Fruit fly (Drosophila melanogaster): ENCODE measurements around the gene Cyp4e3.

Cyp4e3 gene

DNA sequence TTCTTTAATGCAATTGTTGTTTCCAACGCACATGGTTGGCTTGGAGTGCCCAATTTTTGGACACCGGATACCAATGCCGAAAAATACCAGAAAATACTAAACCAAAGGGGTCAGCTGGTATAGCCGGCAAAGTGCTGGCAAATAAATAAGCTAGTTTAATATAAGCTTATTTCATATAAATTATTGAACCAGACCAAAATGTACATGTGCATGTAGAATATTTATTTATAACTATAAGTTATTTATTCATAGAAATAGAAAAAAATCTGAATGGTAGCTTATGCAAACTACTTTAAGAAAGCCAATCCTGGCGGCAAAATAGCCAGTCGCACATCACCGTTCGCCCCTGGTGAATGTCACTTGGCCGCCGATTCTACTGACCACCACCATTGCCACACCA, 49.4 kb downstream of the Cyp4e3 start, which contains the start of gene pelo (continued):
- TF ChIP-seq ERR (GFP tag; optimal IDR thresholded peaks at IDR 0.05), result no peak
- no peak for TF ChIP-seq tna (GFP tag; IDR thresholded peaks at IDR 0.05; ENCODE audit: partially characterized antibody)
- TF ChIP-seq twi (tag; optimal IDR thresholded peaks at IDR 0.05), result peak; percentile 57
- TF ChIP-seq CG1832 (GFP tag; optimal IDR thresholded peaks at IDR 0.05), result no peak
- no peak for TF ChIP-seq gsb (GFP tag; IDR thresholded peaks at IDR 0.05)
- no peak for TF ChIP-seq CG1024 (GFP tag; IDR thresholded peaks at IDR 0.05)
- peak; percentile 46 for TF ChIP-seq CG7928 (GFP tag; optimal IDR thresholded peaks at IDR 0.05)
- no peak for TF ChIP-seq CG31365 (tag; optimal IDR thresholded peaks at IDR 0.05)
- TF ChIP-seq CG13894 (tag; optimal IDR thresholded peaks at IDR 0.05), result peak; percentile 63
- TF ChIP-seq CG8089 (GFP tag; optimal IDR thresholded peaks at IDR 0.05), result no peak
- no peak for TF ChIP-seq hbn (GFP tag; IDR thresholded peaks at IDR 0.05; ENCODE audit: partially characterized antibody)
- TF ChIP-seq Pdp1 (GFP tag; optimal IDR thresholded peaks at IDR 0.05), result peak in 1 of 2 experiments; percentile 41
- TF ChIP-seq CG3065 (GFP tag; optimal IDR thresholded peaks at IDR 0.05), result no peak
- TF ChIP-seq CG10321 (GFP tag; IDR thresholded peaks at IDR 0.05), result no peak
- TF ChIP-seq oc (tag; optimal IDR thresholded peaks at IDR 0.05), result peak; percentile 22
- TF ChIP-seq CG7271 (tag; optimal IDR thresholded peaks at IDR 0.05), result peak; percentile 31
- peak; percentile 78 for TF ChIP-seq phol (tag; optimal IDR thresholded peaks at IDR 0.05)
- peak; percentile 61 for TF ChIP-seq CG2116 (GFP tag; optimal IDR thresholded peaks at IDR 0.05)
- peak; percentile 79 for TF ChIP-seq CG12659 (GFP tag; optimal IDR thresholded peaks at IDR 0.05)
- peak; percentile 16 for TF ChIP-seq salm (tag; optimal IDR thresholded peaks at IDR 0.05)
- TF ChIP-seq Scr (GFP tag; IDR thresholded peaks at IDR 0.05; ENCODE audit: partially characterized antibody), result no peak
- peak; percentile 81 for TF ChIP-seq CG15514 (GFP tag; optimal IDR thresholded peaks at IDR 0.05)
- TF ChIP-seq CG14965 (GFP tag; optimal IDR thresholded peaks at IDR 0.05; ENCODE audit: borderline replicate concordance), result no peak
- peak; percentile 56 for TF ChIP-seq ind (GFP tag; optimal IDR thresholded peaks at IDR 0.05)
- TF ChIP-seq yki (optimal IDR thresholded peaks at IDR 0.05), result no peak
- peak; percentile 77 for TF ChIP-seq nmo (GFP tag; optimal IDR thresholded peaks at IDR 0.05)
- no peak for TF ChIP-seq Atf-2 (GFP tag; optimal IDR thresholded peaks at IDR 0.05)
- peak; percentile 56 for TF ChIP-seq CG7556 (GFP tag; optimal IDR thresholded peaks at IDR 0.05)
- no peak for TF ChIP-seq CG4282 (GFP tag; optimal IDR thresholded peaks at IDR 0.05)
- TF ChIP-seq kay (GFP tag; optimal IDR thresholded peaks at IDR 0.05), result peak; percentile 20
- TF ChIP-seq lilli (GFP tag; optimal IDR thresholded peaks at IDR 0.05), result peak; percentile 59
- no peak for TF ChIP-seq HmgD (GFP tag; optimal IDR thresholded peaks at IDR 0.05)
- peak; percentile 63 for TF ChIP-seq CG15601 (tag; optimal IDR thresholded peaks at IDR 0.05)
- TF ChIP-seq tin (GFP tag; optimal IDR thresholded peaks at IDR 0.05), result peak; percentile 35
- TF ChIP-seq D19B (GFP tag; optimal IDR thresholded peaks at IDR 0.05), result peak; percentile 40
- peak; percentile 78 for TF ChIP-seq CG10543 (GFP tag; optimal IDR thresholded peaks at IDR 0.05)
- TF ChIP-seq CG30403 (GFP tag; optimal IDR thresholded peaks at IDR 0.05), result peak; percentile 71
- TF ChIP-seq CG4730 (GFP tag; IDR thresholded peaks at IDR 0.05), result peak; percentile 56
- TF ChIP-seq emc (GFP tag; optimal IDR thresholded peaks at IDR 0.05), result no peak
- TF ChIP-seq da (GFP tag; optimal IDR thresholded peaks at IDR 0.05), result no peak
- TF ChIP-seq Bteb2 (GFP tag; optimal IDR thresholded peaks at IDR 0.05), result peak; percentile 23
- TF ChIP-seq sima (GFP tag; optimal IDR thresholded peaks at IDR 0.05), result no peak
- TF ChIP-seq ro (GFP tag; IDR thresholded peaks at IDR 0.05), result no peak
- TF ChIP-seq Vsx1 (GFP tag; optimal IDR thresholded peaks at IDR 0.05), result peak; percentile 73
- TF ChIP-seq dysf (GFP tag; IDR thresholded peaks at IDR 0.05), result peak; percentile 65
- peak; percentile 73 for TF ChIP-seq Ets97D (GFP tag; optimal IDR thresholded peaks at IDR 0.05)
- TF ChIP-seq CG17802 (tag; optimal IDR thresholded peaks at IDR 0.05), result no peak
- peak; percentile 47 for TF ChIP-seq gfzf (GFP tag; optimal IDR thresholded peaks at IDR 0.05)
- TF ChIP-seq MBD-R2 (GFP tag; IDR thresholded peaks at IDR 0.05), result peak; percentile 91
- 0 out of 3 replicates have a peak, but pooled peaks have one; percentile 31 for TF ChIP-seq otp (GFP tag; IDR thresholded peaks at IDR 0.05)
- TF ChIP-seq CG14860 (GFP tag; IDR thresholded peaks at IDR 0.05; ENCODE audit: partially characterized antibody), result no peak

Measured in whole organism, embryonic.